Worm (Caenorhabditis elegans): ENCODE data around the gene egl-17.

- TF ChIP-seq hmg-1.2 (GFP tag; IDR thresholded peaks at IDR 0.05) (no peak), F10E7.11 (tag; optimal IDR thresholded peaks at IDR 0.05) (no peak), ceh-27 (GFP tag; optimal IDR thresholded peaks at IDR 0.05) (no peak)
These were observed 38.2 kb downstream of the egl-17 start for ce11 chrX:527663-528062.

Data from whole organism, young adult.